Worm (Caenorhabditis elegans) whole organism, L3 larva: ENCODE results near the gene nifk-1.

Source experiments
- R02D3.7 ChIP-seq: fragments of 150-350 bp; optimal IDR thresholded peaks from 2 replicates; lab custom pipeline; 2014; ENCODE audit warnings: missing biosample characterization, missing genetic modification characterization
- ZK546.5 ChIP-seq: sonication (generic microtip); optimal IDR thresholded peaks from 2 replicates; lab custom pipeline; 2017; ENCODE audit warnings: missing biosample characterization, missing genetic modification characterization
- aly-2 ChIP-seq: fragments of 150-350 bp; optimal IDR thresholded peaks from 2 replicates; lab custom pipeline; 2014; ENCODE audit warnings: missing biosample characterization, missing genetic modification characterization
- ama-1 ChIP-seq: fragments of 150-350 bp; optimal IDR thresholded peaks from 2 replicates; lab custom pipeline; 2018
- ceh-16 ChIP-seq: sonication (generic microtip); optimal IDR thresholded peaks from 2 replicates; lab custom pipeline; 2017; ENCODE audit warnings: missing biosample characterization, missing genetic modification characterization
- ceh-28 ChIP-seq: fragments of 150-350 bp; optimal IDR thresholded peaks from 2 replicates; lab custom pipeline; 2014; ENCODE audit warnings: missing biosample characterization, missing genetic modification reagents, missing genetic modification characterization
- ceh-9 ChIP-seq: sonication (generic microtip); optimal IDR thresholded peaks from 2 replicates; lab custom pipeline; 2018; ENCODE audit warnings: missing biosample characterization, missing genetic modification characterization
- daf-12 ChIP-seq: fragments of 150-350 bp; optimal IDR thresholded peaks from 2 replicates; lab custom pipeline; 2014; ENCODE audit warnings: missing biosample characterization, missing genetic modification reagents, missing genetic modification characterization
- egl-5 ChIP-seq: fragments of 150-350 bp; optimal IDR thresholded peaks from 2 replicates; lab custom pipeline; 2017; ENCODE audit warnings: missing biosample characterization, missing genetic modification reagents, missing genetic modification characterization, inconsistent platforms
- elt-1 ChIP-seq: fragments of 150-350 bp; optimal IDR thresholded peaks from 2 replicates; lab custom pipeline; 2014; ENCODE audit warnings: missing biosample characterization, missing genetic modification characterization
- elt-2 ChIP-seq: sonication (generic microtip); optimal IDR thresholded peaks from 2 replicates; lab custom pipeline; 2016; ENCODE audit warnings: missing genetic modification reagents, mild to moderate bottlenecking, missing genetic modification characterization, missing compliant biosample characterization
- elt-3 ChIP-seq, 3 experiments: fragments of 150-350 bp in 1 of 3; sonication (generic microtip) in 2 of 3; optimal IDR thresholded peaks; 2 replicates in 2 of 3; 4 replicates in 1 of 3; lab custom pipeline; 2014 to 2017; ENCODE audit warnings: missing biosample characterization in 3 of 3, missing genetic modification characterization in 3 of 3
- eor-1 ChIP-seq, 2 experiments: fragments of 150-350 bp; optimal IDR thresholded peaks; 2 replicates each; lab custom pipeline; 2014 to 2018; ENCODE audit warnings: missing biosample characterization in 2 of 2, missing genetic modification characterization in 2 of 2
- fkh-10 ChIP-seq: sonication (generic microtip); optimal IDR thresholded peaks from 2 replicates; lab custom pipeline; 2017; ENCODE audit warnings: missing biosample characterization, missing genetic modification reagents, missing genetic modification characterization
- fkh-2 ChIP-seq: fragments of 150-350 bp; optimal IDR thresholded peaks from 2 replicates; lab custom pipeline; 2014; ENCODE audit warnings: missing biosample characterization, missing genetic modification reagents, missing genetic modification characterization
- fos-1 ChIP-seq: fragments of 150-350 bp; optimal IDR thresholded peaks from 2 replicates; lab custom pipeline; 2014; ENCODE audit warnings: missing biosample characterization, missing genetic modification characterization
- hmg-11 ChIP-seq: sonication (generic microtip); optimal IDR thresholded peaks from 2 replicates; lab custom pipeline; 2016; ENCODE audit warnings: missing genetic modification characterization, missing compliant biosample characterization
- jun-1 ChIP-seq: fragments of 150-350 bp; optimal IDR thresholded peaks from 2 replicates; lab custom pipeline; 2014; ENCODE audit warnings: missing biosample characterization, missing genetic modification reagents, missing genetic modification characterization
- lin-39 ChIP-seq: fragments of 150-350 bp; optimal IDR thresholded peaks from 2 replicates; lab custom pipeline; 2018; ENCODE audit warnings: missing biosample characterization, missing genetic modification reagents, missing genetic modification characterization
- lsy-12 ChIP-seq: sonication (generic microtip); optimal IDR thresholded peaks from 2 replicates; lab custom pipeline; 2016; ENCODE audit warnings: mild to moderate bottlenecking, missing genetic modification characterization, missing compliant biosample characterization
- mml-1 ChIP-seq: fragments of 150-350 bp; sonication (generic microtip); optimal IDR thresholded peaks from 3 replicates; lab custom pipeline; 2014; ENCODE audit warnings: missing biosample characterization, missing genetic modification characterization
- nfya-1 ChIP-seq: sonication (generic microtip); optimal IDR thresholded peaks from 2 replicates; lab custom pipeline; 2017; ENCODE audit warnings: missing genetic modification characterization, mild to moderate bottlenecking, missing compliant biosample characterization, antibody characterized with exemption, moderate library complexity; ENCODE audit not compliant: insufficient read depth
- nhr-11 ChIP-seq: fragments of 150-350 bp; optimal IDR thresholded peaks from 2 replicates; lab custom pipeline; 2014; ENCODE audit warnings: missing biosample characterization, missing genetic modification characterization
- nhr-12 ChIP-seq: fragments of 150-350 bp; optimal IDR thresholded peaks from 2 replicates; lab custom pipeline; 2014; ENCODE audit warnings: missing biosample characterization, missing genetic modification characterization
- nhr-23 ChIP-seq: fragments of 150-350 bp; optimal IDR thresholded peaks from 2 replicates; lab custom pipeline; 2014; ENCODE audit warnings: missing biosample characterization, missing genetic modification reagents, missing genetic modification characterization
- nhr-237 ChIP-seq: fragments of 150-350 bp; optimal IDR thresholded peaks from 2 replicates; lab custom pipeline; 2014; ENCODE audit warnings: missing biosample characterization, missing genetic modification characterization
- nhr-28 ChIP-seq: fragments of 150-350 bp; optimal IDR thresholded peaks from 2 replicates; lab custom pipeline; 2014; ENCODE audit warnings: missing biosample characterization, missing genetic modification characterization
- nhr-43 ChIP-seq: sonication (generic microtip); optimal IDR thresholded peaks from 2 replicates; lab custom pipeline; 2016; ENCODE audit warnings: mild to moderate bottlenecking, missing genetic modification characterization, missing compliant biosample characterization; ENCODE audit not compliant: poor library complexity, severe bottlenecking
- nhr-67 ChIP-seq: fragments of 150-350 bp; optimal IDR thresholded peaks from 2 replicates; lab custom pipeline; 2014; ENCODE audit warnings: missing biosample characterization, missing genetic modification characterization
- nhr-76 ChIP-seq: fragments of 150-350 bp; sonication (generic microtip); optimal IDR thresholded peaks from 5 replicates; lab custom pipeline; 2014; ENCODE audit warnings: missing biosample characterization, missing genetic modification characterization
- nhr-77 ChIP-seq: fragments of 150-350 bp; optimal IDR thresholded peaks from 2 replicates; lab custom pipeline; 2014; ENCODE audit warnings: missing biosample characterization, missing genetic modification characterization
- pha-4 ChIP-seq: fragments of 150-350 bp; optimal IDR thresholded peaks from 2 replicates; lab custom pipeline; 2014; ENCODE audit warnings: missing biosample characterization, missing genetic modification reagents, missing genetic modification characterization
- pqm-1 ChIP-seq: fragments of 150-350 bp; optimal IDR thresholded peaks from 2 replicates; lab custom pipeline; 2017; ENCODE audit warnings: missing biosample characterization, missing genetic modification characterization, inconsistent platforms
- sea-2 ChIP-seq: fragments of 150-350 bp; sonication (generic microtip); optimal IDR thresholded peaks from 4 replicates; lab custom pipeline; 2014; ENCODE audit warnings: missing biosample characterization, missing genetic modification reagents, missing genetic modification characterization
- skn-1 ChIP-seq: fragments of 150-350 bp; optimal IDR thresholded peaks from 2 replicates; lab custom pipeline; 2014; ENCODE audit warnings: missing biosample characterization, missing genetic modification characterization
- snpc-4 ChIP-seq: fragments of 150-350 bp; optimal IDR thresholded peaks from 2 replicates; lab custom pipeline; 2014; ENCODE audit warnings: missing biosample characterization, missing genetic modification characterization
- tbx-2 ChIP-seq: sonication (generic microtip); optimal IDR thresholded peaks from 2 replicates; lab custom pipeline; 2016; ENCODE audit warnings: mild to moderate bottlenecking, missing genetic modification characterization, missing compliant biosample characterization
- unc-39 ChIP-seq: sonication (generic microtip); optimal IDR thresholded peaks from 4 replicates; lab custom pipeline; 2017; ENCODE audit warnings: missing biosample characterization, missing genetic modification characterization
- unc-62 ChIP-seq: fragments of 150-350 bp; sonication (generic microtip); optimal IDR thresholded peaks from 4 replicates; lab custom pipeline; 2014; ENCODE audit warnings: missing biosample characterization, missing genetic modification reagents, missing genetic modification characterization
- zag-1 ChIP-seq: fragments of 150-350 bp; optimal IDR thresholded peaks from 2 replicates; lab custom pipeline; 2014; ENCODE audit warnings: missing biosample characterization, missing genetic modification characterization
- ztf-11 ChIP-seq: fragments of 150-350 bp; optimal IDR thresholded peaks from 2 replicates; lab custom pipeline; 2014; ENCODE audit warnings: missing biosample characterization, missing genetic modification characterization
- ztf-4 ChIP-seq: fragments of 150-350 bp; optimal IDR thresholded peaks from 2 replicates; lab custom pipeline; 2014; ENCODE audit warnings: missing biosample characterization, missing genetic modification characterization

The nifk-1 gene

DNA sequence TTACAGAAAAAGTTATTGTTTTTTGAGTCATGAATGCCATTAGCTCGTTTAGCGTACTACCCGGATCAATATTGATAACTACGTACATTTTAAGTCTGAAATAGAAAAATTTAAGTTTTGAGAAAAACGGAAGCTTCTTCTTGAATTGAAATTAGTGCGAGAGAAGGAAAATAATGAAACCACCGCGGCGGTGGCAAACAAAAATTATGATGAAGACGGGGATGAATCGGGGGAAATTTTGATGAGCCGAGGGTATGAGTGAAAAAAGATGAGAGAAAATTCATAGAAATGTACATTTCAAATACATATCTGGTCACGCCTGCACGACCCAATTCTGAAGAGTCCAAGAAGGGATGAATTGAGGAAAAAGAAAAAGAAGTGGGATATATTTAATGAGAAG is 27.8 kb downstream of the nifk-1 start, which contains the start of gene T23F11.4:
Gene T23F11.4 (minus strand): TSS at position 101 of the 400 bp plus-strand sequence.
- TF ChIP-seq ztf-11 (tag; lab: Kevin White, UChicago) (no peak), nhr-28 (no peak), mml-1 (tag; lab: Kevin White, UChicago) (no peak), sea-2 (GFP tag; lab: Kevin White, UChicago) (no peak), fkh-10 (GFP tag; lab: Kevin White, UChicago) (no peak), ztf-4 (tag; lab: Kevin White, UChicago) (no peak), elt-2 (tag; lab: Kevin White, UChicago) (no peak), fos-1 (no peak), nhr-12 (no peak), snpc-4 (tag; lab: Kevin White, UChicago) (no peak), ZK546.5 (no peak), ceh-9 (tag; lab: Kevin White, UChicago) (no peak), nhr-237 (tag; lab: Kevin White, UChicago) (no peak), aly-2 (no peak), R02D3.7 (no peak), nhr-67 (tag; lab: Kevin White, UChicago) (no peak), ama-1 (no peak)
- TF ChIP-seq, all 47 proteins: peak for 0

DNA sequence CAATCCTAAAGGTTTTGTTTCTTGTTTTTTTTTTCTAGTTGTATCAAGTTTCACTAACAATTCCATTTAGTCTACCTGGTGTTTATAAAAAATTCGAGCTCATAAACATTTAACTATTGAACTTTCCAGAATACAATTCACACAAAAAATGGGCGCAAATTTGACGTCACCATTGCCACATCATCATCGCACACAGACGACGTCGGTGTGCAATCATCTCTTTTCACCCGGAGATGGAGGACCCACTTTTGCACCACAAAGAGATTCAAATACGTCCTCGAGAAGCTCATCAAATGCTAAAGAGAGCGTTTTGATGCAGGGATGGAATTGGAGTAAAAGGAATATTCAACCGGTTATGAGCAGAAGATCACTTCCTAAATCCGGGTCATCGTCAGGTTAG is 33.7 kb downstream of the nifk-1 start:
- TF ChIP-seq pqm-1 (tag; lab: Kevin White, UChicago): no peak
- TF ChIP-seq lsy-12: no peak
- no peak for TF ChIP-seq nhr-76 (tag; lab: Kevin White, UChicago)
- no peak for TF ChIP-seq elt-2 (tag; lab: Kevin White, UChicago)
- no peak for TF ChIP-seq lin-39

DNA sequence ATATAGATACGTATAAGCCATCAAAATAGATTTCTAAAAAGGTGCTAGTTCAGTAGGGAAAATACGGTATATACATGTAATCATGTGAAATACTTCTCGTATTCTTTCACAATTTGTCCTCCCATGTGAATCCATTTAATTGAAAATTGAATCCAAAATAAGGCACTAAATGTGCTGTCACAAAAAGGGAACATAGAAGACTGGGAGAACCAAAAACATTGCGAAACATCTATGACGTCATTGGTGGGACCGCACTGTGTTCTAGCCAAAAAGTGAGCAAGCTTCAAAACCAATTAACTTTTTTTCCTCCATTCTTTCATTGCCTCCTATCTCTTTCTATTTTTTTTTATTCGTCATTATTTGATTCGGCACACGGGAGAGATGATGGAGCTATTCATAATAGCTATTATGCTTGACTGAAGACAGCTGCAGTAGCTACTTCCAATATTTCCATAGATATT is 34.7 kb downstream of the nifk-1 start, which contains the start of gene cdka-1:
Gene cdka-1 (plus strand): TSS at position 411 of the 461 bp plus-strand sequence.
- TF ChIP-seq nhr-76 (tag; lab: Kevin White, UChicago) (no peak), nfya-1 (tag; lab: Kevin White, UChicago) (peak; percentile 38), fkh-2 (tag; lab: Kevin White, UChicago) (no peak), lin-39 (peak; percentile 36), ztf-4 (tag; lab: Kevin White, UChicago) (no peak), unc-39 (tag; lab: Kevin White, UChicago) (no peak), nhr-11 (tag; lab: Kevin White, UChicago) (no peak), daf-12 (tag; lab: Kevin White, UChicago) (no peak), eor-1 (tag; optimal IDR thresholded peaks at IDR 0.05; lab: Kevin White, UChicago) (no peak), zag-1 (no peak)

DNA sequence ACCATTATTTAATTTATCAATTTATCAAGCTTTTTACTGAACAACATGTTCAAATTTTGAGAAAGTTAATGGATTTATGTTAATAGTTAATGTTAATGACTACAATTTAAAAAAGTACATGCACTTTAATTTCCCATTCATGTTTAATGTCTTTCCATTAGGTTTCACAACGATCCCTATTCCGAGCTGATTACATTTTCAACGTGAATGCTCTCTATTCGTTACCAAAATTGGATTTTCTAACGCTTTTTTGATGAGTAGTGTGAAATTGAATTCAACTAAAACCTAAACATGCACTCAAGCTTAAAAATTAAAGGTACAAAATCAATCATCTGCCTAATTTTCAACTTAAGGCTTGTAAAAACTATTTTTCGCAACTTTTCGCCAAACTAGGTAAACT is 35.7 kb downstream of the nifk-1 start:
- TF ChIP-seq lsy-12 (no peak), tbx-2 (tag; lab: Kevin White, UChicago) (no peak), nhr-28 (no peak), jun-1 (tag; lab: Kevin White, UChicago) (no peak), skn-1 (tag; lab: Kevin White, UChicago) (no peak), nhr-77 (no peak)

DNA sequence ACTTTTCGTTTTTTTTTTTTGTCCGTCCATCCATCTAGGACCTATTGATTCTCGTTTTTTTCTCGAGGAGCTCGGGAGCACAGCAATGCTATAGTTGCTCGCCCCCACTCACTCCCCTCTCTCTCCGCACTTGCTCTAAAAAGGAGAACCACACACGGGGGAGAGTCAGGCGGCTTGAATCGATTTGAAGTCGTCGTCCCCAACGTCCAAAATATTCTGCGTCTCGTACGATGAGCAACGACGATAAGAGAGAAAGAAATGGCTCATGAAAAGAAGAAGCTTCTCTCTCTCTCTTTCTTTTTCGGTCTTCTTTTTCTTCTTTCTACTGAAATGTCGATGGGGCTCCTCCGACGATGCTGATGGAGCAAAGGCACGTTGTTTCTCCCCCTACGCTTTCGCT is 36.7 kb downstream of the nifk-1 start:
- TF ChIP-seq nhr-237 (tag; lab: Kevin White, UChicago) (no peak), elt-3 (tag; optimal IDR thresholded peaks at IDR 0.05; lab: Kevin White, UChicago) (no peak), elt-1 (tag; lab: Kevin White, UChicago) (peak; percentile 9), hmg-11 (tag; lab: Kevin White, UChicago) (peak; percentile 76), zag-1 (no peak), nhr-43 (tag; lab: Kevin White, UChicago) (no peak), daf-12 (tag; lab: Kevin White, UChicago) (no peak), elt-2 (tag; lab: Kevin White, UChicago) (no peak), fos-1 (no peak), ztf-4 (tag; lab: Kevin White, UChicago) (no peak), ceh-28 (peak; percentile 42), mml-1 (tag; lab: Kevin White, UChicago) (no peak), nhr-12 (no peak), fkh-2 (tag; lab: Kevin White, UChicago) (no peak), ceh-16 (tag; lab: Kevin White, UChicago) (no peak), nhr-67 (tag; lab: Kevin White, UChicago) (no peak), nhr-77 (no peak), tbx-2 (tag; lab: Kevin White, UChicago) (peak; percentile 8), snpc-4 (tag; lab: Kevin White, UChicago) (peak; percentile 49), ZK546.5 (no peak), eor-1 (tag; optimal IDR thresholded peaks at IDR 0.05; lab: Kevin White, UChicago) (no peak), unc-62 (no peak), fkh-10 (GFP tag; lab: Kevin White, UChicago) (peak; percentile 67), unc-39 (tag; lab: Kevin White, UChicago) (no peak), nhr-28 (no peak), ztf-11 (tag; lab: Kevin White, UChicago) (no peak), nhr-76 (tag; lab: Kevin White, UChicago) (no peak), pha-4 (tag; lab: Kevin White, UChicago) (no peak), pqm-1 (tag; lab: Kevin White, UChicago) (no peak), egl-5 (tag; lab: Kevin White, UChicago) (no peak), ceh-9 (tag; lab: Kevin White, UChicago) (no peak), sea-2 (GFP tag; lab: Kevin White, UChicago) (no peak), nhr-11 (tag; lab: Kevin White, UChicago) (no peak), R02D3.7 (no peak), nhr-23 (tag; lab: Kevin White, UChicago) (no peak)
